Worm (Caenorhabditis elegans): ENCODE data around the gene nlp-30.

nlp-30 gene

ce11 chrV:3981680-3982079 lies at the start of gene nlp-30:
Gene nlp-30, plus strand, starts transcription at chrV:3981980.
- TF ChIP-seq sea-2 (GFP tag; IDR thresholded peaks at IDR 0.05) (no peak), dpff-1 (tag; optimal IDR thresholded peaks at IDR 0.05) (no peak), ccch-3 (GFP tag; optimal IDR thresholded peaks at IDR 0.05) (no peak), K11D2.4 (GFP tag; IDR thresholded peaks at IDR 0.05) (no peak), pha-4 (tag; optimal IDR thresholded peaks at IDR 0.05) (no peak), hmg-20 (GFP tag; IDR thresholded peaks at IDR 0.05) (no peak), F37B4.10 (GFP tag; IDR thresholded peaks at IDR 0.05) (no peak), lin-26 (GFP tag; IDR thresholded peaks at IDR 0.05) (no peak), ztf-25 (GFP tag; IDR thresholded peaks at IDR 0.05) (no peak), cebp-2 (GFP tag; IDR thresholded peaks at IDR 0.05) (no peak), lsy-27 (tag; optimal IDR thresholded peaks at IDR 0.05; ENCODE audit: borderline replicate concordance, insufficient read depth) (no peak), unc-62 (GFP tag; optimal IDR thresholded peaks at IDR 0.05) (no peak), tbx-9 (tag; optimal IDR thresholded peaks at IDR 0.05; ENCODE audit: borderline replicate concordance) (no peak), B0019.2 (GFP tag; conservative IDR thresholded peaks at IDR 0.05) (no peak), xnd-1 (tag; optimal IDR thresholded peaks at IDR 0.05) (no peak), tbp1 (GFP tag; optimal IDR thresholded peaks at IDR 0.05) (no peak), B0261.1 (tag; optimal IDR thresholded peaks at IDR 0.05) (no peak)

ce11 chrV:3935892-3936478 lies 45.8 kb upstream of the nlp-30 start, which contains the start of gene cyp-35A5:
Gene cyp-35A5, plus strand, starts transcription at chrV:3936326.
- no peak for TF ChIP-seq F23B12.7 (tag; optimal IDR thresholded peaks at IDR 0.05; ENCODE audit: insufficient read depth)
- TF ChIP-seq mxl-1 (tag; optimal IDR thresholded peaks at IDR 0.05) = no peak
- TF ChIP-seq nhr-80 (tag; optimal IDR thresholded peaks at IDR 0.05) = peak; percentile 5

- TF ChIP-seq F52B5.7 (tag; optimal IDR thresholded peaks at IDR 0.05) = no peak
- TF ChIP-seq sdz-38 (tag; optimal IDR thresholded peaks at IDR 0.05) = no peak
- TF ChIP-seq pha-4 (tag; optimal IDR thresholded peaks at IDR 0.05) = no peak
- TF ChIP-seq athp-1 (tag; optimal IDR thresholded peaks at IDR 0.05) = no peak
- TF ChIP-seq ekl-4 (GFP tag; IDR thresholded peaks at IDR 0.05) = no peak
- no peak for TF ChIP-seq hrde-1 (tag; optimal IDR thresholded peaks at IDR 0.05; ENCODE audit: borderline replicate concordance)
- no peak for TF ChIP-seq lsl-1 (GFP tag; optimal IDR thresholded peaks at IDR 0.05)
- no peak for TF ChIP-seq lin-26 (GFP tag; IDR thresholded peaks at IDR 0.05)
These were observed 43.0 kb upstream of the nlp-30 start, which contains the start of gene cyp-35B1 for ce11 chrV:3938789-3939188. Gene cyp-35B1, plus strand, starts transcription at chrV:3939032.

DNA sequence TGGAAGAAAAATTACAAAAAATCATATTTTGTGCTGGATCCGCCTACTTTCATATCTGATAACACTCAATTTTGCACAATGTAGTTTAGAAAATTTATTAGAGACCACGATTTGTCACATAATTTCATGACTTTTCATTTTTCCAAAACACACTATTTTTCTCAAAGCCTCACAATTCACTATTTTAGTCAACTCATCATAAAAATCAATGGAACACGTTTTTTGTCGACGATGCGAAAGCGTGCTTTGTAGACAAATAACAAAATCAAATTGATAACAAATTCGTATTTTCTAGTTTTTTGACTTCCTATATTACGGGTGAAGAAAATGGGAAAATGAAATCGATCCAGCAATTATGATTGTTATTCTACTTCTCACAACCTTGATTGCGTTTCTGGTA lies 39.9 kb upstream of the nlp-30 start, which contains the start of gene cyp-35B2:
TSS of gene cyp-35B2 (plus strand) at position 301 of the 400 bp plus-strand sequence.
- TF ChIP-seq lin-40 (tag; optimal IDR thresholded peaks at IDR 0.05) = no peak
- TF ChIP-seq ceh-27 (GFP tag; optimal IDR thresholded peaks at IDR 0.05) = no peak
- TF ChIP-seq lin-35 (GFP tag; optimal IDR thresholded peaks at IDR 0.05) = no peak
- no peak for TF ChIP-seq chd-7 (tag; optimal IDR thresholded peaks at IDR 0.05)
- TF ChIP-seq C06A6.2 (GFP tag; conservative IDR thresholded peaks at IDR 0.05) = no peak
- TF ChIP-seq F55B11.4 (tag; optimal IDR thresholded peaks at IDR 0.05; ENCODE audit: borderline replicate concordance, insufficient read depth) = no peak
- TF ChIP-seq aptf-2 (GFP tag; conservative IDR thresholded peaks at IDR 0.05) = no peak

Data from whole organism, young adult.